Fruit fly (Drosophila melanogaster): Measurements from ENCODE around the gene CG17104.

dm6 chr2L:10709353-10709752 lies 32.4 kb downstream of the CG17104 start, which contains the start of gene Lip2:
- TF ChIP-seq rn (GFP tag; IDR thresholded peaks at IDR 0.05) = no peak
- no peak for TF ChIP-seq CG4496 (GFP tag; IDR thresholded peaks at IDR 0.05)
- TF ChIP-seq EcR (GFP tag; optimal IDR thresholded peaks at IDR 0.05) = no peak
- no peak for TF ChIP-seq fd96Ca (GFP tag; IDR thresholded peaks at IDR 0.05)
